Fruit fly (Drosophila melanogaster) whole organism, prepupa: Measurements from ENCODE around the gene Eig71Eh.

Experiments used
- CG4318 ChIP-seq: fragments of 200-800 bp; sonication (Bioruptor generic); optimal IDR thresholded peaks from 3 replicates; lab custom pipeline; 2017; ENCODE audit warnings: missing biosample characterization, mild to moderate bottlenecking, missing genetic modification characterization
- CG6163 ChIP-seq: fragments of 200-800 bp; sonication (Bioruptor generic); IDR thresholded peaks from 3 replicates; pipeline ENCODE4 v1.3.6; 2022; ENCODE audit warnings: missing biosample characterization, missing genetic modification characterization
- CG7368 ChIP-seq: fragments of 200-800 bp; sonication (Bioruptor generic); optimal IDR thresholded peaks from 3 replicates; lab custom pipeline; 2016; ENCODE audit warnings: missing biosample characterization, missing genetic modification characterization
- CG8632 ChIP-seq: fragments of 200-800 bp; sonication (Bioruptor generic); optimal IDR thresholded peaks from 3 replicates; lab custom pipeline; 2016; ENCODE audit warnings: missing biosample characterization, missing genetic modification characterization
- Hr39 ChIP-seq: fragments of 200-800 bp; sonication (Bioruptor generic); optimal IDR thresholded peaks from 2 replicates; lab custom pipeline; 2016; ENCODE audit warnings: missing biosample characterization, missing genetic modification characterization
- Lpt ChIP-seq: fragments of 200-800 bp; sonication (Bioruptor generic); optimal IDR thresholded peaks from 3 replicates; lab custom pipeline; 2016; ENCODE audit warnings: missing biosample characterization, missing genetic modification characterization
- OdsH ChIP-seq: fragments of 200-800 bp; sonication (Bioruptor generic); optimal IDR thresholded peaks from 3 replicates; lab custom pipeline; 2016; ENCODE audit warnings: missing biosample characterization, missing genetic modification characterization
- Sox102F ChIP-seq: fragments of 200-800 bp; sonication (Bioruptor generic); optimal IDR thresholded peaks from 2 replicates; lab custom pipeline; 2016; ENCODE audit warnings: missing biosample characterization, mild to moderate bottlenecking, missing genetic modification characterization
- acj6 ChIP-seq: fragments of 200-800 bp; sonication (Bioruptor generic); optimal IDR thresholded peaks from 3 replicates; lab custom pipeline; 2016; ENCODE audit warnings: missing biosample characterization, missing genetic modification characterization
- eg ChIP-seq: fragments of 200-800 bp; sonication (Bioruptor generic); IDR thresholded peaks from 3 replicates; pipeline ENCODE4 v1.3.6; 2022; ENCODE audit warnings: missing biosample characterization, missing genetic modification characterization
- fd85E ChIP-seq: fragments of 200-800 bp; sonication (Bioruptor generic); optimal IDR thresholded peaks from 3 replicates; lab custom pipeline; 2016; ENCODE audit warnings: missing biosample characterization, missing genetic modification characterization
- spab ChIP-seq: fragments of 200-800 bp; sonication (Bioruptor generic); optimal IDR thresholded peaks from 2 replicates; lab custom pipeline; 2017; ENCODE audit warnings: missing biosample characterization, mild to moderate bottlenecking, missing genetic modification characterization, missing genetic modification reagents
- ss ChIP-seq, 2 experiments: fragments of 200-800 bp; sonication (Bioruptor generic); optimal IDR thresholded peaks; 2 replicates in 1 of 2; 3 replicates in 1 of 2; lab custom pipeline; 2017 to 2018; ENCODE audit warnings: mild to moderate bottlenecking in 2 of 2, missing biosample characterization in 2 of 2, missing genetic modification characterization in 2 of 2, moderate library complexity in 1 of 2
- vri ChIP-seq: fragments of 200-800 bp; sonication (Bioruptor generic); optimal IDR thresholded peaks from 3 replicates; lab custom pipeline; 2016; ENCODE audit warnings: missing biosample characterization, mild to moderate bottlenecking, missing genetic modification characterization

DNA sequence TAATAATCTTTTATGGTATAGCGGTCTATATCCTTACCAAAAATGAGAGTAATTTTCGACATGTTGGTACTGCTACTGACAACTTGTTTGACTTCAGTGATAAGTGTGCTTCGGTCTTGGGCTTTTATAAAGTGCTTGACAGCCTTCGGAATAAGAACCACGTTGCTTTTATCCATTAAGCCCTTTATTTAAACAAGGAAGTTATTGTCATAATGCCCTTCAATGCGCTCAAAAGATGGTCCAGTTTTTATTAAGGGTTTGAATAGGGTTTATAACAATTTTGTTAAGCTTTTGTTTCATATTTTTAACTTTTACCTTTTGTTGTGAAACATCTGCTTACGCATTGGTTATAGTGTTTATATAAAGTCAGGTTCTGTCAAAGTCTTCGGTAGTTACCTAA lies 7.1 kb downstream of the Eig71Eh start, which contains the start of the genes Eig71Ec and Eig71Ed:
- TF ChIP-seq CG4318 (GFP tag; lab: Kevin White, UChicago) (no peak), CG6163 (GFP tag; lab: Robert Waterston, UW) (no peak), CG8632 (no peak), vri (GFP tag; lab: Kevin White, UChicago) (no peak), Sox102F (GFP tag; lab: Kevin White, UChicago) (no peak), acj6 (GFP tag; lab: Kevin White, UChicago) (no peak), OdsH (GFP tag; lab: Kevin White, UChicago) (no peak), ss (GFP tag; optimal IDR thresholded peaks at IDR 0.05; lab: Kevin White, UChicago) (no peak), eg (GFP tag; lab: Robert Waterston, UW) (no peak), fd85E (GFP tag; lab: Kevin White, UChicago) (no peak), spab (no peak), Lpt (GFP tag; lab: Kevin White, UChicago) (no peak), Hr39 (GFP tag; lab: Kevin White, UChicago) (no peak), CG7368 (GFP tag; lab: Kevin White, UChicago) (no peak)
